Worm (Caenorhabditis elegans) whole organism, mixed stage, embryonic: ENCODE results near the gene C16C10.9.

Source experiments
- M03D4.4 ChIP-seq: sonication (generic microtip); optimal IDR thresholded peaks from 2 replicates; lab custom pipeline; 2017; ENCODE audit warnings: mild to moderate bottlenecking, missing genetic modification characterization, missing compliant biosample characterization
- bed-3 ChIP-seq: fragments of 200-800 bp; sonication (Bioruptor generic); optimal IDR thresholded peaks from 3 replicates; lab custom pipeline; 2018; ENCODE audit warnings: mild to moderate bottlenecking, missing genetic modification characterization, moderate library complexity, missing compliant biosample characterization
- ceh-39 ChIP-seq: fragments of 150-350 bp; optimal IDR thresholded peaks from 2 replicates; lab custom pipeline; 2014; ENCODE audit warnings: missing biosample characterization, missing genetic modification characterization
- ceh-43 ChIP-seq: fragments of 200-800 bp; sonication (Bioruptor generic); optimal IDR thresholded peaks from 2 replicates; lab custom pipeline; 2018; ENCODE audit warnings: mild to moderate bottlenecking, missing genetic modification characterization, moderate library complexity, missing compliant biosample characterization
- ces-1 ChIP-seq: fragments of 150-350 bp; optimal IDR thresholded peaks from 2 replicates; lab custom pipeline; 2014; ENCODE audit warnings: missing biosample characterization, missing genetic modification reagents, missing genetic modification characterization
- cnd-1 ChIP-seq: fragments of 200-800 bp; sonication (Bioruptor generic); optimal IDR thresholded peaks from 2 replicates; lab custom pipeline; 2018; ENCODE audit warnings: mild to moderate bottlenecking, missing genetic modification characterization, missing compliant biosample characterization
- drap-1 ChIP-seq: fragments of 200-800 bp; sonication (Bioruptor generic); optimal IDR thresholded peaks from 3 replicates; lab custom pipeline; 2018; ENCODE audit warnings: mild to moderate bottlenecking, missing genetic modification characterization, missing compliant biosample characterization
- elt-1 ChIP-seq: sonication (generic microtip); optimal IDR thresholded peaks from 2 replicates; lab custom pipeline; 2017; ENCODE audit warnings: missing genetic modification characterization, mild to moderate bottlenecking, missing compliant biosample characterization, antibody characterized with exemption, moderate library complexity, borderline replicate concordance; ENCODE audit not compliant: insufficient read depth
- elt-3 ChIP-seq: fragments of 150-350 bp; optimal IDR thresholded peaks from 2 replicates; lab custom pipeline; 2014; ENCODE audit warnings: missing biosample characterization, missing genetic modification characterization
- flh-1 ChIP-seq: fragments of 200-800 bp; sonication (Bioruptor generic); optimal IDR thresholded peaks from 2 replicates; lab custom pipeline; 2018; ENCODE audit warnings: mild to moderate bottlenecking, missing genetic modification characterization, moderate library complexity, missing compliant biosample characterization
- ham-2 ChIP-seq: fragments of 200-800 bp; sonication (Bioruptor generic); optimal IDR thresholded peaks from 2 replicates; lab custom pipeline; 2018; ENCODE audit warnings: mild to moderate bottlenecking, missing genetic modification characterization, missing compliant biosample characterization
- hlh-1 ChIP-seq: fragments of 150-350 bp; optimal IDR thresholded peaks from 2 replicates; lab custom pipeline; 2014; ENCODE audit warnings: missing biosample characterization, missing genetic modification reagents, missing genetic modification characterization
- lin-13 ChIP-seq: fragments of 150-350 bp; optimal IDR thresholded peaks from 2 replicates; lab custom pipeline; 2014; ENCODE audit warnings: missing biosample characterization, missing genetic modification characterization
- lin-32 ChIP-seq: fragments of 200-800 bp; sonication (Bioruptor generic); optimal IDR thresholded peaks from 2 replicates; lab custom pipeline; 2018; ENCODE audit warnings: mild to moderate bottlenecking, missing genetic modification characterization, missing compliant biosample characterization
- lsy-2 ChIP-seq: fragments of 150-350 bp; optimal IDR thresholded peaks from 2 replicates; lab custom pipeline; 2014; ENCODE audit warnings: missing biosample characterization, missing genetic modification characterization
- mab-5 ChIP-seq: fragments of 150-350 bp; optimal IDR thresholded peaks from 2 replicates; lab custom pipeline; 2014; ENCODE audit warnings: missing biosample characterization, missing genetic modification characterization
- mep-1 ChIP-seq: fragments of 150-350 bp; optimal IDR thresholded peaks from 2 replicates; lab custom pipeline; 2017; ENCODE audit warnings: missing biosample characterization, missing genetic modification reagents, missing genetic modification characterization, inconsistent platforms
- mls-2 ChIP-seq: sonication (generic microtip); optimal IDR thresholded peaks from 2 replicates; lab custom pipeline; 2016; ENCODE audit warnings: mild to moderate bottlenecking, missing genetic modification characterization, moderate library complexity, missing compliant biosample characterization
- nhr-12 ChIP-seq: fragments of 150-350 bp; optimal IDR thresholded peaks from 2 replicates; lab custom pipeline; 2014; ENCODE audit warnings: missing biosample characterization, missing genetic modification characterization
- nhr-2 ChIP-seq: fragments of 150-350 bp; optimal IDR thresholded peaks from 2 replicates; lab custom pipeline; 2014; ENCODE audit warnings: missing biosample characterization, missing genetic modification characterization
- nhr-237 ChIP-seq: fragments of 150-350 bp; optimal IDR thresholded peaks from 2 replicates; lab custom pipeline; 2014; ENCODE audit warnings: missing biosample characterization, missing genetic modification characterization
- nhr-28 ChIP-seq: fragments of 150-350 bp; optimal IDR thresholded peaks from 2 replicates; lab custom pipeline; 2014; ENCODE audit warnings: missing biosample characterization, missing genetic modification characterization
- nhr-76 ChIP-seq: sonication (generic microtip); optimal IDR thresholded peaks from 2 replicates; lab custom pipeline; 2017; ENCODE audit warnings: missing biosample characterization, missing genetic modification characterization
- pha-4 ChIP-seq: fragments of 150-350 bp; optimal IDR thresholded peaks from 2 replicates; lab custom pipeline; 2018; ENCODE audit warnings: missing biosample characterization, missing genetic modification reagents, missing genetic modification characterization
- snpc-4 ChIP-seq: fragments of 150-350 bp; optimal IDR thresholded peaks from 2 replicates; lab custom pipeline; 2014; ENCODE audit warnings: missing biosample characterization, missing genetic modification characterization
- sptf-1 ChIP-seq: sonication (generic microtip); optimal IDR thresholded peaks from 2 replicates; lab custom pipeline; 2017; ENCODE audit warnings: mild to moderate bottlenecking, missing genetic modification characterization, moderate library complexity, missing compliant biosample characterization
- tbx-8 ChIP-seq: fragments of 200-800 bp; sonication (Bioruptor generic); optimal IDR thresholded peaks from 2 replicates; lab custom pipeline; 2018; ENCODE audit warnings: mild to moderate bottlenecking, missing genetic modification characterization, moderate library complexity, missing compliant biosample characterization
- unc-39 ChIP-seq: fragments of 150-350 bp; optimal IDR thresholded peaks from 2 replicates; lab custom pipeline; 2014; ENCODE audit warnings: missing biosample characterization, missing genetic modification characterization
- unc-62 ChIP-seq: fragments of 150-350 bp; optimal IDR thresholded peaks from 2 replicates; lab custom pipeline; 2014; ENCODE audit warnings: missing biosample characterization, missing genetic modification reagents, missing genetic modification characterization
- zip-8 ChIP-seq: fragments of 150-350 bp; optimal IDR thresholded peaks from 2 replicates; lab custom pipeline; 2014; ENCODE audit warnings: missing biosample characterization, missing genetic modification characterization

C16C10.9 gene

ce11 chrIII:4137180-4137579 is 20.0 kb downstream of the C16C10.9 start:
- TF ChIP-seq ceh-39 (tag; lab: Kevin White, UChicago), result no peak
- TF ChIP-seq nhr-237 (tag; lab: Kevin White, UChicago), result no peak
- no peak for TF ChIP-seq M03D4.4
- TF ChIP-seq zip-8 (tag; lab: Kevin White, UChicago), result no peak
- no peak for TF ChIP-seq bed-3 (GFP tag; lab: Kevin White, UChicago)
- TF ChIP-seq tbx-8, result no peak
- TF ChIP-seq pha-4 (tag; lab: Kevin White, UChicago), result no peak
- no peak for TF ChIP-seq lin-13
- TF ChIP-seq mls-2 (tag; lab: Kevin White, UChicago), result no peak
- no peak for TF ChIP-seq flh-1 (GFP tag; lab: Kevin White, UChicago)
- no peak for TF ChIP-seq sptf-1
- no peak for TF ChIP-seq nhr-28
- TF ChIP-seq elt-1 (tag; lab: Kevin White, UChicago), result no peak

- TF ChIP-seq drap-1 (GFP tag; lab: Kevin White, UChicago) (no peak), ces-1 (no peak), nhr-2 (tag; lab: Kevin White, UChicago) (no peak), cnd-1 (tag; lab: Kevin White, UChicago) (no peak), tbx-8 (no peak), M03D4.4 (no peak), nhr-237 (tag; lab: Kevin White, UChicago) (no peak), hlh-1 (tag; lab: Kevin White, UChicago) (no peak), pha-4 (tag; lab: Kevin White, UChicago) (no peak), unc-39 (tag; lab: Kevin White, UChicago) (no peak), mep-1 (no peak), snpc-4 (tag; lab: Kevin White, UChicago) (no peak), ceh-39 (tag; lab: Kevin White, UChicago) (no peak), lin-32 (GFP tag; lab: Kevin White, UChicago) (no peak), flh-1 (GFP tag; lab: Kevin White, UChicago) (no peak), mab-5 (no peak), ham-2 (no peak), mls-2 (tag; lab: Kevin White, UChicago) (no peak), unc-62 (no peak), ceh-43 (GFP tag; lab: Kevin White, UChicago) (no peak)
- TF ChIP-seq, all 35 proteins: peak for 0
Observed at ce11 chrIII:4134059-4134458, 23.1 kb downstream of the C16C10.9 start.

ce11 chrIII:4131814-4132555 is 25.2 kb downstream of the C16C10.9 start:
- TF ChIP-seq ces-1, result peak; percentile 93
- TF ChIP-seq ceh-43 (GFP tag; lab: Kevin White, UChicago), result no peak
- TF ChIP-seq ceh-39 (tag; lab: Kevin White, UChicago), result no peak
- TF ChIP-seq nhr-12 (tag; lab: Kevin White, UChicago), result no peak
- TF ChIP-seq, all 35 proteins: peak for 1

ce11 chrIII:4123900-4124299 is 33.3 kb downstream of the C16C10.9 start:
- TF ChIP-seq snpc-4 (tag; lab: Kevin White, UChicago), result no peak
- TF ChIP-seq ces-1, result peak; percentile 45

- TF ChIP-seq mab-5, result no peak
- no peak for TF ChIP-seq flh-1 (GFP tag; lab: Kevin White, UChicago)
- TF ChIP-seq ces-1, result peak; percentile 75
- TF ChIP-seq elt-3 (tag; lab: Kevin White, UChicago), result no peak
- no peak for TF ChIP-seq lin-32 (GFP tag; lab: Kevin White, UChicago)
- TF ChIP-seq drap-1 (GFP tag; lab: Kevin White, UChicago), result no peak
Observed at ce11 chrIII:4123277-4123676, 33.9 kb downstream of the C16C10.9 start.

ce11 chrIII:4120386-4120785 is 36.8 kb downstream of the C16C10.9 start:
- no peak for TF ChIP-seq nhr-12 (tag; lab: Kevin White, UChicago)
- TF ChIP-seq zip-8 (tag; lab: Kevin White, UChicago), result no peak
- no peak for TF ChIP-seq ces-1
- no peak for TF ChIP-seq nhr-2 (tag; lab: Kevin White, UChicago)
- no peak for TF ChIP-seq lin-32 (GFP tag; lab: Kevin White, UChicago)
- no peak for TF ChIP-seq elt-1 (tag; lab: Kevin White, UChicago)
- TF ChIP-seq nhr-76 (tag; lab: Kevin White, UChicago), result no peak
- no peak for TF ChIP-seq ceh-43 (GFP tag; lab: Kevin White, UChicago)
- no peak for TF ChIP-seq lsy-2 (tag; lab: Kevin White, UChicago)
- no peak for TF ChIP-seq nhr-28
- no peak for TF ChIP-seq bed-3 (GFP tag; lab: Kevin White, UChicago)
- no peak for TF ChIP-seq unc-62
- TF ChIP-seq pha-4 (tag; lab: Kevin White, UChicago), result no peak
- no peak for TF ChIP-seq mep-1
